Fruit fly (Drosophila melanogaster): Measurements from ENCODE around the gene AANATL3.

The AANATL3 gene

DNA sequence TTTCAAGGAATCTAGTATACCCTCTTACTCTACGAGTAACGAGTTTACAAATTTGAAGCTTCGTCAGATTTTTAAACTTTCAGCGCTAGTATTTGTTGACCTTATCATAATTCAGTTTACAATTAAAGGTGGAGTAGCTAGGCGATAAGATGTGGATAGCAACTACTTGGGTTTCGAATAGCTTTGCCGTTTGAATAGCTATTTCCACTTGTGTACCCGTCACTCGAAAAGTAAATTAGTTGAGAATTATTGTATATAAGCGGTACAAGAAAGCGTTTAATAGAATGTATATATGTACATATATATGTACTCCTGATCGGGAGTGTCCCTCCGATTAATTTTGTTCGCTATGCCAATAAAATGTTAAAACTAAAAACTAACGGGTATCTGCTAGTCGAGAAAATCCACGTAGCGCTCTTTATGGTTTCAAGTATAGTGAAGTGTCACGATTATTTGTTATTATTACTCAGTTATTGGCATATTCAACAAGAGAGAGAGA is 789 bp upstream of the AANATL3 start:
- TF ChIP-seq CG14711 (tag; optimal IDR thresholded peaks at IDR 0.05) (no peak), ovo (GFP tag; optimal IDR thresholded peaks at IDR 0.05) (no peak), cnc (optimal IDR thresholded peaks at IDR 0.05) (no peak), CG33017 (tag; optimal IDR thresholded peaks at IDR 0.05) (no peak), toe (GFP tag; optimal IDR thresholded peaks at IDR 0.05) (no peak), kay (GFP tag; ENCODE audit: borderline replicate concordance) (peak; percentile 25), cic (GFP tag; optimal IDR thresholded peaks at IDR 0.05) (no peak)

DNA sequence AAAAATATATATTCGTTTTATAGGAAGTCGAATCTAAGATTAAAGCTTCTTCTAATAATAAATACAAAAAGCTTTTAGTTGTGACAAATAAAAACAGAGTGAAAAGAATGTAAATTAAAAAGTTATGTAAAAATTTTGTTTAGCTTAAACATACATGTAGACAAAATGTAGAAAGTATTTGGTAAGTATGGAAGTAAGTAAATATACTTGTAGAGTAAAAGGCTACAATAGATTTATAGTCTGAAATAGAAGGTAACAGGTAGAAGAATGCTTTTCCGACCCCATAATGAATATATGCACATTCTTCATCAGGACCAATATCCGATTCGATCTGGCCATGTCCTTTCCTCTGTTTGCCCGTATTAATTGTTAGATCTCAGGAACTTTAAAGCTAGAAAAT is 1.3 kb downstream of the AANATL3 start:
- TF ChIP-seq Clk (GFP tag; optimal IDR thresholded peaks at IDR 0.05) = no peak
- TF ChIP-seq cic (GFP tag; optimal IDR thresholded peaks at IDR 0.05) = no peak
- no peak for TF ChIP-seq CG14711 (tag; optimal IDR thresholded peaks at IDR 0.05)
- TF ChIP-seq Mnt (GFP tag; optimal IDR thresholded peaks at IDR 0.05) = no peak
- no peak for TF ChIP-seq CG11617 (GFP tag; optimal IDR thresholded peaks at IDR 0.05)
- no peak for TF ChIP-seq bab1 (GFP tag; optimal IDR thresholded peaks at IDR 0.05)
- TF ChIP-seq CG5204 (GFP tag; optimal IDR thresholded peaks at IDR 0.05) = no peak
- no peak for TF ChIP-seq pad (GFP tag; optimal IDR thresholded peaks at IDR 0.05)
- no peak for TF ChIP-seq ovo (GFP tag; optimal IDR thresholded peaks at IDR 0.05)
- TF ChIP-seq CG1620 (GFP tag; optimal IDR thresholded peaks at IDR 0.05) = no peak
- TF ChIP-seq CG7101 (tag; optimal IDR thresholded peaks at IDR 0.05) = no peak
- no peak for TF ChIP-seq toe (GFP tag; optimal IDR thresholded peaks at IDR 0.05)
- TF ChIP-seq CG12768 (GFP tag; optimal IDR thresholded peaks at IDR 0.05) = no peak
- no peak for TF ChIP-seq cnc (optimal IDR thresholded peaks at IDR 0.05)
- TF ChIP-seq Crg-1 (GFP tag; optimal IDR thresholded peaks at IDR 0.05) = no peak
- no peak for TF ChIP-seq CG33017 (tag; optimal IDR thresholded peaks at IDR 0.05)

DNA sequence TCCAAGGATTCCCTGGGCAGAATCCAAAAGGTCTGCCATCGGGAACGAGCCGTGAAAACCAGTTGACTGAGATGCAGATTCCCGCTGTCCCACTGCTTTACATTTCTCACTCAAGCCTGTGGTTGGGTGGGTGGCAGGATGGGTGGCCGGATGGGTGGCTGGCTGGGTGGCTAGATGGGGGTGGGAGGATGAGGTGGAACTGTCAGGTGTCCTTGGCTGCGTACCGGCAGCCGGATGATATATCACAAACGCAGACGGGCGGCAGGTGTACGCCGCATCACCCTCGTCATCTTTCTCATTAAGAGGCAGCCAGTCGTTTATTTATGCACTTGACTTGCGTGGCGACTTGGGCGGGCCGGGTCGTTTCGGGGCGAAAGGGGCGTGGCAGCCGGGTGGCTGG is 5.5 kb downstream of the AANATL3 start:
- TF ChIP-seq CG12768 (GFP tag; optimal IDR thresholded peaks at IDR 0.05) = no peak
- no peak for TF ChIP-seq toe (GFP tag; optimal IDR thresholded peaks at IDR 0.05)
- no peak for TF ChIP-seq CG7101 (tag; optimal IDR thresholded peaks at IDR 0.05)
- TF ChIP-seq ovo (GFP tag; optimal IDR thresholded peaks at IDR 0.05) = no peak
- no peak for TF ChIP-seq CG1620 (GFP tag; optimal IDR thresholded peaks at IDR 0.05)
- no peak for TF ChIP-seq kay (GFP tag; ENCODE audit: borderline replicate concordance)
- TF ChIP-seq CG11617 (GFP tag; optimal IDR thresholded peaks at IDR 0.05) = no peak

DNA sequence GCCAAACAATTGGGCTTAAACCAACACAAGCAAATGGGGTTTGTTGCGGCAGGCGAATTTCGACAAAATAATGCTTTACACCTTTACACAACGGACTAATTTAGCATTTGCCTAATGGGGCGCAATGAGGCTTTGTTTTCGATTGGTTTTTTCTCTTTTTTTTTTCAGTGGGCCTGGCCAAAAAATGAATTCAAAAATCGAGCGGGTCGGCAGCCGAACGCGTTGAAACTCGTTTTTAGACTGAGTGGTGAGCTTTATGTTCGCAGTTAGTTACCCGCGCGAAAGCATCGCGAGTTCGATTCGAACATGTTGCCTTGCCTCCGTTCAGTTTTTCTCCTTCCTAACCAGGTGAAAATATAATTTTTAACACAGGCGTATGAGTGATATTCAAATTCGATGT is 8.6 kb downstream of the AANATL3 start, which contains the start of gene CG43861:
Gene CG43861 (minus strand): TSS at position 228 of the 400 bp plus-strand sequence.
- TF ChIP-seq CG33017 (tag; optimal IDR thresholded peaks at IDR 0.05) = no peak
- peak; percentile 32 for TF ChIP-seq kay (GFP tag; ENCODE audit: borderline replicate concordance)

DNA sequence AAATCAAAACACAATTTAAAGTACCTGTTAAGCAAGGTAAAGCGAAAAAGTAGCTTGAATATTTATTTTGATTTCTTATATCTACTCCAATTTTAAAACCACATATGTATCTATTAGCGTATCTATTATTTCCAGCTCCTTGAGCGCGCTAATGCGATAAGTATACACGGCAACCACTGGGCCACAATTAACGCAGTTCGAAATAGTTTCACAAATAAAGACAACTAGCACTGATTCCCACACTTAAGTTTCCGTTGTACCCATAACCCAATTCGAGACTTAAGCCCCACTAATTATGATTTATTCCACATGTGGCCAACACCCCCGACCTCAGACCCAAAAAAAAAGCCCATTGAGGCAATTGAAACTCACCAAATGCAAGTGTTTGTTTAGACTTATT is 9.2 kb downstream of the AANATL3 start:
- TF ChIP-seq cnc (optimal IDR thresholded peaks at IDR 0.05) = no peak
- no peak for TF ChIP-seq Mnt (GFP tag; optimal IDR thresholded peaks at IDR 0.05)
- no peak for TF ChIP-seq ovo (GFP tag; optimal IDR thresholded peaks at IDR 0.05)
- TF ChIP-seq CG1620 (GFP tag; optimal IDR thresholded peaks at IDR 0.05) = no peak
- no peak for TF ChIP-seq toe (GFP tag; optimal IDR thresholded peaks at IDR 0.05)
- TF ChIP-seq pad (GFP tag; optimal IDR thresholded peaks at IDR 0.05) = no peak
- no peak for TF ChIP-seq tj (GFP tag; optimal IDR thresholded peaks at IDR 0.05)
- no peak for TF ChIP-seq bab1 (GFP tag; optimal IDR thresholded peaks at IDR 0.05)
- no peak for TF ChIP-seq CG7101 (tag; optimal IDR thresholded peaks at IDR 0.05)
- no peak for TF ChIP-seq Crg-1 (GFP tag; optimal IDR thresholded peaks at IDR 0.05)
- no peak for TF ChIP-seq CG7045 (GFP tag; optimal IDR thresholded peaks at IDR 0.05)
- no peak for TF ChIP-seq kay (GFP tag; ENCODE audit: borderline replicate concordance)
- TF ChIP-seq cic (GFP tag; optimal IDR thresholded peaks at IDR 0.05) = no peak
- TF ChIP-seq CG11617 (GFP tag; optimal IDR thresholded peaks at IDR 0.05) = no peak
- TF ChIP-seq CG33017 (tag; optimal IDR thresholded peaks at IDR 0.05) = no peak

DNA sequence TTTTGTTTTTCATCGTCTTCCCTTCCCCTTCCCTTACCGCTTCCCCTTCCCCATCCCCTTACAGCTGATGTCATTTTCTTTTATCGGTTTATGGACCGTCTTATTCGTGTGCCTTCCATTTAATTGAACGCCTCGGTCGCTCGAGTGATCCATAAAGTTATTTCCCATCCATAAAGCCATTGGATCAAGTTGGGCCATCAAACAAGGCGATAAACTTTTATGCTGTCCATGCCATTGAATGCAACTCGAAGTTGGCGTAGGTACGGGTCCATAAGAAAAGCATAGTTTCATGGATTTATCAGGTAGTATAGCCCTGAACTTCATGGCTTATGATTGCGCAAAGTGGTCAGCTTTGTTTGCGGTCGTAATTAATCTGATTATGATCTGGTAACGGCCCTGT is 20.5 kb downstream of the AANATL3 start:
- TF ChIP-seq CG5204 (GFP tag; optimal IDR thresholded peaks at IDR 0.05) (no peak), toe (GFP tag; optimal IDR thresholded peaks at IDR 0.05) (no peak), tj (GFP tag; optimal IDR thresholded peaks at IDR 0.05) (no peak), bab1 (GFP tag; optimal IDR thresholded peaks at IDR 0.05) (no peak), pad (GFP tag; optimal IDR thresholded peaks at IDR 0.05) (no peak)

DNA sequence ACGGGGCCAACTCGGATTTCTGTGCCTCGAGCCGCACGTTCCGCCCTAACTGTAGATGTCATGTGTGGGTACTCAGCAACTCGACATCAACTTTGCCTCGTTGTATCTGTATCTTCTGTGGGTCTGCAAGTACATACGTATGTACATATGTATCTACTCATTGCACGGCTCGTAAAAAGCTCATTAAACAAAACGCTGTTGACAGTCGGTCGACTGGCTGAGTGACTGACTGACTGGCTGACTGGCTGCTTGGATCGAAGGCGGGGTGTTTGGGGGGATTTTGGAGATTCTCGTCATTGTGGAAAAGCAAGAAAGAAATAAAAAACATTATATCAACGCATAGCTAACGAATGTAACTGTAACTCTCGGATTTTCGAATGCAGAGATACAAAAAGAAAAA is 21.3 kb downstream of the AANATL3 start:
- no peak for TF ChIP-seq CG12768 (GFP tag; optimal IDR thresholded peaks at IDR 0.05)
- no peak for TF ChIP-seq tj (GFP tag; optimal IDR thresholded peaks at IDR 0.05)
- no peak for TF ChIP-seq CG5204 (GFP tag; optimal IDR thresholded peaks at IDR 0.05)
- TF ChIP-seq Mnt (GFP tag; optimal IDR thresholded peaks at IDR 0.05) = no peak
- no peak for TF ChIP-seq CG1620 (GFP tag; optimal IDR thresholded peaks at IDR 0.05)
- TF ChIP-seq toe (GFP tag; optimal IDR thresholded peaks at IDR 0.05) = no peak
- no peak for TF ChIP-seq kay (GFP tag; ENCODE audit: borderline replicate concordance)

DNA sequence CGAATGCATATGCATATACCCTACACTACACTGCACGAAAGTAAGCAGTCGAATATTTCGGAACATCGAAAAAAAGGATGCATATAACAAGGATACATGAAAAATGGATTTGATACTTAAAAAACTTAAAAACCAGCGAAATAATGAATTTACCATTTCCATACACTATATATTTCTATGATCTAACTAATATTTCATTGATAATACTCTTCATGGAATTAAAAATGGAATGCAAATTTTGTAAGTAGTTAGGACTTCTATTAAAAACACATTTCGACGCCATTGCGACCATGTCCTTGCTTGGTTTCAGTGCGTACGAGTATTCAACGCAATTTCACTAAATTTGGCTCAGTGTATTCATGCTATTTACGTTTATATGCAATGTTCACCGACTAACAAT is 23.5 kb downstream of the AANATL3 start:
- TF ChIP-seq Hr96 (GFP tag; optimal IDR thresholded peaks at IDR 0.05) (no peak), toe (GFP tag; optimal IDR thresholded peaks at IDR 0.05) (no peak), tj (GFP tag; optimal IDR thresholded peaks at IDR 0.05) (no peak), kay (GFP tag; ENCODE audit: borderline replicate concordance) (no peak), CG12768 (GFP tag; optimal IDR thresholded peaks at IDR 0.05) (no peak)
